Worm (Caenorhabditis elegans) whole organism, mixed stage, embryonic: ENCODE results near the gene Y39F10A.3.
"Not testable (repeated sequence)": the region's sequence is repeated elsewhere in the genome, so short reads cannot be mapped to it uniquely, and the experiment has no call there.

ENCODE experiments used
- M03D4.4 ChIP-seq: sonication (generic microtip); optimal IDR thresholded peaks from 2 replicates; lab custom pipeline; 2017; ENCODE audit warnings: mild to moderate bottlenecking, missing genetic modification characterization, missing compliant biosample characterization
- bed-3 ChIP-seq: fragments of 200-800 bp; sonication (Bioruptor generic); optimal IDR thresholded peaks from 3 replicates; lab custom pipeline; 2018; ENCODE audit warnings: mild to moderate bottlenecking, missing genetic modification characterization, moderate library complexity, missing compliant biosample characterization
- blmp-1 ChIP-seq: fragments of 150-350 bp; optimal IDR thresholded peaks from 2 replicates; lab custom pipeline; 2014; ENCODE audit warnings: missing biosample characterization, missing genetic modification characterization
- ceh-43 ChIP-seq: fragments of 200-800 bp; sonication (Bioruptor generic); optimal IDR thresholded peaks from 2 replicates; lab custom pipeline; 2018; ENCODE audit warnings: mild to moderate bottlenecking, missing genetic modification characterization, moderate library complexity, missing compliant biosample characterization
- ceh-83 ChIP-seq: fragments of 200-800 bp; sonication (Bioruptor generic); optimal IDR thresholded peaks from 2 replicates; lab custom pipeline; 2018; ENCODE audit warnings: mild to moderate bottlenecking, missing genetic modification characterization, missing compliant biosample characterization
- ces-1 ChIP-seq: fragments of 150-350 bp; optimal IDR thresholded peaks from 2 replicates; lab custom pipeline; 2014; ENCODE audit warnings: missing biosample characterization, missing genetic modification reagents, missing genetic modification characterization
- cnd-1 ChIP-seq: fragments of 200-800 bp; sonication (Bioruptor generic); optimal IDR thresholded peaks from 2 replicates; lab custom pipeline; 2018; ENCODE audit warnings: mild to moderate bottlenecking, missing genetic modification characterization, missing compliant biosample characterization
- drap-1 ChIP-seq: fragments of 200-800 bp; sonication (Bioruptor generic); optimal IDR thresholded peaks from 3 replicates; lab custom pipeline; 2018; ENCODE audit warnings: mild to moderate bottlenecking, missing genetic modification characterization, missing compliant biosample characterization
- elt-1 ChIP-seq: sonication (generic microtip); optimal IDR thresholded peaks from 2 replicates; lab custom pipeline; 2017; ENCODE audit warnings: missing genetic modification characterization, mild to moderate bottlenecking, missing compliant biosample characterization, antibody characterized with exemption, moderate library complexity, borderline replicate concordance; ENCODE audit not compliant: insufficient read depth
- elt-3 ChIP-seq: fragments of 150-350 bp; optimal IDR thresholded peaks from 2 replicates; lab custom pipeline; 2014; ENCODE audit warnings: missing biosample characterization, missing genetic modification characterization
- flh-1 ChIP-seq: fragments of 200-800 bp; sonication (Bioruptor generic); optimal IDR thresholded peaks from 2 replicates; lab custom pipeline; 2018; ENCODE audit warnings: mild to moderate bottlenecking, missing genetic modification characterization, moderate library complexity, missing compliant biosample characterization
- hlh-1 ChIP-seq: fragments of 150-350 bp; optimal IDR thresholded peaks from 2 replicates; lab custom pipeline; 2014; ENCODE audit warnings: missing biosample characterization, missing genetic modification reagents, missing genetic modification characterization
- lin-13 ChIP-seq: fragments of 150-350 bp; optimal IDR thresholded peaks from 2 replicates; lab custom pipeline; 2014; ENCODE audit warnings: missing biosample characterization, missing genetic modification characterization
- lsy-2 ChIP-seq: fragments of 150-350 bp; optimal IDR thresholded peaks from 2 replicates; lab custom pipeline; 2014; ENCODE audit warnings: missing biosample characterization, missing genetic modification characterization
- mab-5 ChIP-seq: fragments of 150-350 bp; optimal IDR thresholded peaks from 2 replicates; lab custom pipeline; 2014; ENCODE audit warnings: missing biosample characterization, missing genetic modification characterization
- mep-1 ChIP-seq: fragments of 150-350 bp; optimal IDR thresholded peaks from 2 replicates; lab custom pipeline; 2017; ENCODE audit warnings: missing biosample characterization, missing genetic modification reagents, missing genetic modification characterization, inconsistent platforms
- mls-2 ChIP-seq: sonication (generic microtip); optimal IDR thresholded peaks from 2 replicates; lab custom pipeline; 2016; ENCODE audit warnings: mild to moderate bottlenecking, missing genetic modification characterization, moderate library complexity, missing compliant biosample characterization
- nhr-12 ChIP-seq: fragments of 150-350 bp; optimal IDR thresholded peaks from 2 replicates; lab custom pipeline; 2014; ENCODE audit warnings: missing biosample characterization, missing genetic modification characterization
- nhr-237 ChIP-seq: fragments of 150-350 bp; optimal IDR thresholded peaks from 2 replicates; lab custom pipeline; 2014; ENCODE audit warnings: missing biosample characterization, missing genetic modification characterization
- nhr-28 ChIP-seq: fragments of 150-350 bp; optimal IDR thresholded peaks from 2 replicates; lab custom pipeline; 2014; ENCODE audit warnings: missing biosample characterization, missing genetic modification characterization
- nhr-76 ChIP-seq: sonication (generic microtip); optimal IDR thresholded peaks from 2 replicates; lab custom pipeline; 2017; ENCODE audit warnings: missing biosample characterization, missing genetic modification characterization
- pha-4 ChIP-seq: fragments of 150-350 bp; optimal IDR thresholded peaks from 2 replicates; lab custom pipeline; 2018; ENCODE audit warnings: missing biosample characterization, missing genetic modification reagents, missing genetic modification characterization
- snpc-4 ChIP-seq: fragments of 150-350 bp; optimal IDR thresholded peaks from 2 replicates; lab custom pipeline; 2014; ENCODE audit warnings: missing biosample characterization, missing genetic modification characterization
- sptf-1 ChIP-seq: sonication (generic microtip); optimal IDR thresholded peaks from 2 replicates; lab custom pipeline; 2017; ENCODE audit warnings: mild to moderate bottlenecking, missing genetic modification characterization, moderate library complexity, missing compliant biosample characterization
- tbx-8 ChIP-seq: fragments of 200-800 bp; sonication (Bioruptor generic); optimal IDR thresholded peaks from 2 replicates; lab custom pipeline; 2018; ENCODE audit warnings: mild to moderate bottlenecking, missing genetic modification characterization, moderate library complexity, missing compliant biosample characterization
- unc-120 ChIP-seq: sonication (generic microtip); optimal IDR thresholded peaks from 2 replicates; lab custom pipeline; 2017; ENCODE audit warnings: missing genetic modification characterization, missing compliant biosample characterization; ENCODE audit not compliant: poor library complexity, severe bottlenecking
- unc-39 ChIP-seq: fragments of 150-350 bp; optimal IDR thresholded peaks from 2 replicates; lab custom pipeline; 2014; ENCODE audit warnings: missing biosample characterization, missing genetic modification characterization
- zip-8 ChIP-seq: fragments of 150-350 bp; optimal IDR thresholded peaks from 2 replicates; lab custom pipeline; 2014; ENCODE audit warnings: missing biosample characterization, missing genetic modification characterization
- ztf-11 ChIP-seq: fragments of 150-350 bp; optimal IDR thresholded peaks from 2 replicates; lab custom pipeline; 2014; ENCODE audit warnings: missing biosample characterization, missing genetic modification characterization

The Y39F10A.3 gene

ce11 chrII:782903-783302 lies at the start of gene Y39F10A.3:
Gene Y39F10A.3, minus strand, starts transcription at chrII:783003.
- TF ChIP-seq hlh-1 (tag; lab: Kevin White, UChicago) = no peak
- TF ChIP-seq drap-1 (GFP tag; lab: Kevin White, UChicago) = no peak
- TF ChIP-seq ztf-11 (tag; lab: Kevin White, UChicago) = no peak
- TF ChIP-seq mls-2 (tag; lab: Kevin White, UChicago) = no peak
- TF ChIP-seq flh-1 = no peak
- TF ChIP-seq ceh-43 (GFP tag; lab: Kevin White, UChicago) = no peak
- TF ChIP-seq lsy-2 (tag; lab: Kevin White, UChicago) = no peak
- no peak for TF ChIP-seq sptf-1 (tag; lab: Kevin White, UChicago)
- no peak for TF ChIP-seq bed-3 (GFP tag; lab: Kevin White, UChicago)
- no peak for TF ChIP-seq blmp-1 (tag; lab: Kevin White, UChicago)
- TF ChIP-seq, all 35 proteins: peak for 0

ce11 chrII:825521-825920 lies 42.7 kb upstream of the Y39F10A.3 start, which contains the start of gene F28A10.1:
Gene F28A10.1, plus strand, starts transcription at chrII:825821.
- TF ChIP-seq sptf-1 (tag; lab: Kevin White, UChicago) (no peak), lin-13 (no peak), ces-1 (GFP tag; lab: Kevin White, UChicago) (no peak), drap-1 (GFP tag; lab: Kevin White, UChicago) (no peak)

- TF ChIP-seq unc-39 (tag; lab: Kevin White, UChicago) (no peak), mab-5 (tag; lab: Kevin White, UChicago) (no peak), elt-3 (tag; lab: Kevin White, UChicago) (no peak), lin-13 (no peak), snpc-4 (tag; lab: Kevin White, UChicago) (no peak), ces-1 (GFP tag; lab: Kevin White, UChicago) (no peak), cnd-1 (tag; lab: Kevin White, UChicago) (no peak), M03D4.4 (tag; lab: Kevin White, UChicago) (no peak), blmp-1 (tag; lab: Kevin White, UChicago) (no peak), unc-120 (tag; lab: Kevin White, UChicago) (no peak)
- TF ChIP-seq, all 35 proteins: peak for 0
Measured at ce11 chrII:823529-823928, 40.7 kb upstream of the Y39F10A.3 start, which contains the start of gene F46F5.10. Gene F46F5.10, plus strand, starts transcription at chrII:823829.

- not testable (repeated sequence) for TF ChIP-seq sptf-1, nhr-28, unc-120 (tag; lab: Kevin White, UChicago)
Measured at ce11 chrII:822730-823129, 39.9 kb upstream of the Y39F10A.3 start, which contains the start of gene msrp-4. Gene msrp-4, minus strand, starts transcription at chrII:822830.

ce11 chrII:821514-821913 lies 38.7 kb upstream of the Y39F10A.3 start, which contains the start of gene F46F5.8:
Gene F46F5.8, minus strand, starts transcription at chrII:821614.
- TF ChIP-seq sptf-1 (tag; lab: Kevin White, UChicago) = no peak
- TF ChIP-seq zip-8 = no peak
- TF ChIP-seq flh-1 = no peak
- no peak for TF ChIP-seq mls-2 (tag; lab: Kevin White, UChicago)
- TF ChIP-seq elt-1 (tag; lab: Kevin White, UChicago) = no peak
- TF ChIP-seq ceh-43 (GFP tag; lab: Kevin White, UChicago) = no peak
- no peak for TF ChIP-seq pha-4 (tag; lab: Kevin White, UChicago)
- TF ChIP-seq cnd-1 (tag; lab: Kevin White, UChicago) = no peak

- TF ChIP-seq unc-39 (tag; lab: Kevin White, UChicago) (no peak), nhr-237 (tag; lab: Kevin White, UChicago) (no peak), nhr-12 (no peak), lin-13 (no peak), blmp-1 (tag; lab: Kevin White, UChicago) (no peak), flh-1 (no peak), ceh-83 (GFP tag; lab: Kevin White, UChicago) (no peak), unc-120 (tag; lab: Kevin White, UChicago) (no peak), elt-3 (tag; lab: Kevin White, UChicago) (no peak), tbx-8 (no peak), nhr-28 (tag; lab: Kevin White, UChicago) (no peak), elt-1 (tag; lab: Kevin White, UChicago) (no peak), nhr-76 (tag; lab: Kevin White, UChicago) (no peak), mep-1 (tag; lab: Kevin White, UChicago) (no peak), sptf-1 (tag; lab: Kevin White, UChicago) (no peak), ceh-43 (GFP tag; lab: Kevin White, UChicago) (no peak), bed-3 (GFP tag; lab: Kevin White, UChicago) (no peak), cnd-1 (tag; lab: Kevin White, UChicago) (no peak), mls-2 (tag; lab: Kevin White, UChicago) (no peak)
Measured at ce11 chrII:820519-820918, 37.7 kb upstream of the Y39F10A.3 start, which contains the start of gene F46F5.7. Gene F46F5.7, minus strand, starts transcription at chrII:820619.
